Fruit fly (Drosophila melanogaster): ENCODE measurements around the gene MtnB.

Gene MtnB

DNA sequence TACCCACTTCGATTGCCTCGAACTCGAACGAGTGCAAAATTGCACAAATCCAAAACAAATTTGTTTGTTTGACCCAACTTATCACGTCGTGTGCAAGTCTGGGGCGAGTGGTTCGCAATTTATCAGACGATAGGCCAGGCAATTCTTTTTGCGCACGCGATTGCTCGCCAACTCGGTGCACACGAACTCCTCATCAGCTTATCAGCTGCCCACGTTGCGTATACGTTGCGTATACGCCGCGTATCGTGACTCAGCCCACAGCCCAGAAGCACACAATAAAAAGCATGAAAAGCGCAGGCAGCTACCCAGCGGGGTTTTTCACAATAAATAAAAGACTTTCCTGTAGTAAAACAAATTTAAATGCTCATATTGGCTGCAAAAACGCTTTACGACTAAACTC is at the start of gene MtnB:
MtnB (minus strand) TSS at position 101 of the 400 bp plus-strand sequence.
- no peak for TF ChIP-seq CG17801 (GFP tag; optimal IDR thresholded peaks at IDR 0.05; ENCODE audit: partially characterized antibody)

dm6 chr3R:20552093-20552492 is 48.5 kb upstream of the MtnB start, which contains the start of gene Stat92E:
Stat92E (minus strand) TSS chr3R:20552311.
- no peak for TF ChIP-seq CG17801 (GFP tag; optimal IDR thresholded peaks at IDR 0.05; ENCODE audit: partially characterized antibody)

dm6 chr3R:20551487-20552079 is 48.0 kb upstream of the MtnB start:
- no peak for TF ChIP-seq CG17801 (GFP tag; optimal IDR thresholded peaks at IDR 0.05; ENCODE audit: partially characterized antibody)

DNA sequence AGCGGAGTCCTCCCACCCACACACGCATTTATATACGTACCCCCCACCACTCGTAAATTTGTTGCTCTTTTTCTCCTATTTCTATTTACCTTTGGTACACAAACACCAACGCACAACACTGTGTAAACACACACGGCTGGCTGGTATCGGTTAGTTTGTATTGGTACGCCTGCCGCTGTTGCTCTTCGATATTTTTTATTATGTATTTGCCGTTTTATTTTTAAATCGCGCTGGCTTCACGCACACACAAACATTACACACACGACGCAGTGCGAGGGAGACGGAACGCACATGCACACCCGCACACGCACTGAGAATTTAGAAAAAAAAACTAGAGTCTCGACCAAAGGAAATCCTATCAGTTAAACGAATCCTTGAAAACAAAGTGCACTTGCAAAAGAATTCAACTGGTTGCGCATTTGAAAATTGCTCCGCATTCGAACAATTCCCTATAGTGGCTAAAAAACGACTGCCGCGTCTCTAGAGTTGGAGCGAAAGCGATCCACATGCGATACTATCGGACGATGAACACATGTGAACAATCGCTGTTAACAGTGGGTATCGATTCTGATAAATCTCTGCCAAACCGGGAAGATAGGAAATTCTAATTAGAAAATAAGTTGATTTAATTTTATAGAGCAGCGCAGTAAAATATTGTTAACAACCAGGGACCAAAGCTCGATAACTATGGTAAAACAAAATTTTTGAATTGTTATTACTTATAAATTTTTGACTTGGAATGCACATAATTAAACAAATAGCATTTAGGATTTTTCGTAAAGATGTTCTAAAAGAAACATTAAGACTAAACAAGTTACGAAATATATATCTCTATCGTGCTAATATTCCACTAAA is 47.3 kb upstream of the MtnB start:
- TF ChIP-seq CG17801 (GFP tag; optimal IDR thresholded peaks at IDR 0.05; ENCODE audit: partially characterized antibody): peak; percentile 50

- peak; percentile 91 for TF ChIP-seq CG17801 (GFP tag; optimal IDR thresholded peaks at IDR 0.05; ENCODE audit: partially characterized antibody)
Observed at dm6 chr3R:20549855-20550603, 46.5 kb upstream of the MtnB start.

- no peak for TF ChIP-seq CG17801 (GFP tag; optimal IDR thresholded peaks at IDR 0.05; ENCODE audit: partially characterized antibody)
Observed at dm6 chr3R:20549017-20549854, 45.7 kb upstream of the MtnB start.

DNA sequence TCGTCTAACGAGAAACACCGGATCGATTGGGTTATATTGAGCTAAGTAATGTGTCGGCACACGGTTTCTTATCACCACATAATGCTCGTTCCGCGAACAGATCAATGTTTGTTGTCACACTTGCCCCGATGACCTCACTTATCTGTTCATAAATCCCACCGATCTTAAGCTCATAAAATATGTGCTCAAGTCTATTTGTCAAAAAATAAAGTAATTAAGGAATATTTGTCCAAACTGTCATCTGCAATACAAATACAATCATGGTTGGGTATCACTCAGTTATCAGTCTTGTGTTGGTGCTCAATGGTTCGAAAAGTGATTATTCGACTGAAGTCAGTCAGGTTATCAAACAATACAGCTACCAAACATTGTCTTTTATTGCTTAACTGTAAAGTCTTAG is 44.7 kb upstream of the MtnB start:
- no peak for TF ChIP-seq CG17801 (GFP tag; optimal IDR thresholded peaks at IDR 0.05; ENCODE audit: partially characterized antibody)

DNA sequence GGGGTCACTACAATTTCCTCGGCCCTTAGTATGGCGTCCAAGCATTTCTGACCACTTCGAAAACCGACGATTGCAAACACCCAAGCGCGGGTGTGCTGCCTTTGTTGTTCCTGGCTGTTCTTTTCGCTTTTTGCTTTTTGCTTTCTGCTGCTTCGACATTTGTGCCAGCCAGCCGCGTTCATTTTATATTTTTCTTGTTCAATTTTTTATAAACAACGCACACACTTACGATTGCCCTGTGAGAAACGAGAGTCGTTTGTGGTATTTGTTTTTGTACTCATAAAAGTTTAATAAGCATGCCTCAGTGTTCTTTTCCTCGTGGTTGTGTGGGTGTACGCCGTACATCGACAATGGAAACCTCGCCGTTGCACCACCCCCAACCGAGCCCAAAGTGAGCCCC is 44.2 kb upstream of the MtnB start:
- no peak for TF ChIP-seq CG17801 (GFP tag; optimal IDR thresholded peaks at IDR 0.05; ENCODE audit: partially characterized antibody)

DNA sequence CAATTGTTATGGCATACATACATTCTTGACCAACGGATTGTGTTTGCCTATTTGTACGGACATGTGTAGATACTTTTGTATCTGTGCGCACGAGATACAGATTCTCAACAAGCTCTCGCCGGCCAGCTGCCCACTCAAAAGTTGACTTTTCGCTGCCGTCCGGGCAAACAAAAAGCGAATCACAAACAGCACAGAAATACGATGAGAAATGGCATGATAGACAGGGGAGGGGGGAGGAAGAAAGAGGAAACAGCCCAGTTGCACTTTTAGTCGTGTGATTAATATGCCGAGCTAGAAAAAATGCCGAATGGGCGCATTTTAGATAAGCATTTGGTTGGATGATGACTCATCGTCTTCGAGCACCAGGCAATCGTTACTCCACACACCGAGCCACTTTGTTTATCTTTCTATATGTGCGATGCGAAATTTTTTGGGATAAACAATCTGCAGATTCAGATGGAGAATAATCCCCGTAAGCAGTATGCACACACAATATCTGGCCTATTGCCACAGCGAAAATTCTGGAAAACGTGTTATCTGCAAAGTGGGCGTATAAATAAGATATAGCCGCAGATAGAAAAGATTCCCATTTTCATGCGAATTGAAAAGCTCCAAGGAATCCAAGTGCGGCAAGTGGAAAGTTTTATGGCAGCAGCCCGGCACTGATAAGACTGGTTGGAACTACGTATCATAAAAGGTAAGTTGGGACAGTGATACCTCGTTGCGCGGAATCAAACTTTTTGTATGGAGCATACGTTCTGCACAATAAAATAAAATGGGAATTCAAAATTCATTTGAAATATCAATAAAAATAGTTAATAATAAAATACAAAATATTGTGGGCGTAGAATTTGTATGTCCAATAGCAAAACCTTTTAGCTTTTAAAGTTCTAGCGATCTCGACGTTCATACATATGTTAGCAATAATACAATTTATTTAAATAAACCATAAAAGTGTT is 43.4 kb upstream of the MtnB start:
- TF ChIP-seq CG17801 (GFP tag; optimal IDR thresholded peaks at IDR 0.05; ENCODE audit: partially characterized antibody): no peak

dm6 chr3R:20545678-20546077 is 42.1 kb upstream of the MtnB start:
- no peak for TF ChIP-seq CG17801 (GFP tag; optimal IDR thresholded peaks at IDR 0.05; ENCODE audit: partially characterized antibody)

dm6 chr3R:20544952-20545351 is 41.4 kb upstream of the MtnB start:
- TF ChIP-seq CG17801 (GFP tag; optimal IDR thresholded peaks at IDR 0.05; ENCODE audit: partially characterized antibody): no peak

DNA sequence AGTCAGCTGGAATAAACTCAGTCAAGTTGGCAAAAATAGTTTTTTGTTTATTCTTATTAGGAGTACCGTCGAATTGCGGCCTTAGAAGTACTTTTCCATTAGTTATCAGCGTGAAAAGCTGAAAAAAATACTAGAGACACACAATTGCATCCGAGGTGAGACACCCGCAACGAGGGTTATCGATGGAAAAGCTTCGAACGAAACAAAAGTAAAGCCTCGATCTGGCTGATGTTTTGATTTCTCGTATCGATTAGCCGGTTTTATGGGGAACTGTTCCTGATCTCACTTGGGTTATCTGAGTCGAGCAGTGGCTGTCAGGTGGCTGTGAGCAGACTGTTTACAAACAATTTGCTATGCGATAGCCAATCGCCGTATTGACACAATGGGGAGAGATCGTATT is 40.2 kb upstream of the MtnB start:
- TF ChIP-seq CG17801 (GFP tag; optimal IDR thresholded peaks at IDR 0.05; ENCODE audit: partially characterized antibody): no peak

DNA sequence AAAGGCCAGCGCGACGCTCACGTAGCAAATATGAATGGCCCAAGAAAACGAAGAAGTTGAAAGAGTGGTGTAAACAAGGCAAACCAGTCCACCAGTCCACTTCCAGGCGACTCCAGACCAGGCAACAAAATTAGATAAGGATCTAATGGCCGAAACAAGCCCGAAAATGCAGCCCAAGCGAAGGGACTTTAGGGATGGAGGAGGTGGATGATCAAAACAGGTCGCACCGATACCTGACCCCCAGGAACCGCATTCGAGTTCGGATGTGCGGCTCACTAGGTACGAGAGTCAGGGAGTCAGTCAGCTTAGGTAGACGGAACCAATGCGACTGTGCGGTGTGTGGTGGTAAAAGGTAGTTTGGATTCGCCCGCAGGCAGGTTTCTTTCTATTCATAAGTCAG is 39.7 kb upstream of the MtnB start:
- TF ChIP-seq CG17801 (GFP tag; optimal IDR thresholded peaks at IDR 0.05; ENCODE audit: partially characterized antibody): no peak
